Fruit fly (Drosophila melanogaster): Measurements from ENCODE around the gene CG32277.

The CG32277 gene

DNA sequence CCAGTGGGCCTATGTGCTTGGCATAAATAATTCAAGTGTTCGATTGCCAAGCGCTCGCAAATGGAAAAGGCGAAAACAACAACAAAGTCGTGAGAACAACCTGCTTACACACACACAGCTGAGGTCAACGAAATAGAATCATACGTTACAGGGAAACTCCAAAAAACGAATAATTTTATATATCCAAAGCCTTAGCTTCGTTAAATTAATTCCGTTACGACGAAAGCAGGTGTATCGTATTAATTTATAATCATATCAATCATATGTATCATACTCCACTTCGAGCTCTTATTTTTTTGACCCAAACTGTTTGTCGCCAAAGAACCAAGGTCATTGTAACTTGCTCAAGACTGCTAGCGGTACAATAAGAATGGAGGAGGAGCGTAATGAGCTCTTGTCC lies 25.8 kb downstream of the CG32277 start (continued):
- TF ChIP-seq kay (GFP tag; optimal IDR thresholded peaks at IDR 0.05) (peak; percentile 74), HHEX (GFP tag; optimal IDR thresholded peaks at IDR 0.05) (peak; percentile 89), prd (optimal IDR thresholded peaks at IDR 0.05) (no peak), prd (GFP tag; IDR thresholded peaks at IDR 0.05) (peak; percentile 94), Xrp1 (GFP tag; IDR thresholded peaks at IDR 0.05) (peak; percentile 96), fd64A (GFP tag; optimal IDR thresholded peaks at IDR 0.05) (peak; percentile 57), Sox102F (GFP tag; optimal IDR thresholded peaks at IDR 0.05) (peak; percentile 86), CG1024 (GFP tag; IDR thresholded peaks at IDR 0.05) (peak; percentile 56; the same call in 1 of the 2 replicates), sisA (GFP tag; IDR thresholded peaks at IDR 0.05) (peak; percentile 84), oc (tag; optimal IDR thresholded peaks at IDR 0.05) (no peak), da (GFP tag; optimal IDR thresholded peaks at IDR 0.05) (no peak)

DNA sequence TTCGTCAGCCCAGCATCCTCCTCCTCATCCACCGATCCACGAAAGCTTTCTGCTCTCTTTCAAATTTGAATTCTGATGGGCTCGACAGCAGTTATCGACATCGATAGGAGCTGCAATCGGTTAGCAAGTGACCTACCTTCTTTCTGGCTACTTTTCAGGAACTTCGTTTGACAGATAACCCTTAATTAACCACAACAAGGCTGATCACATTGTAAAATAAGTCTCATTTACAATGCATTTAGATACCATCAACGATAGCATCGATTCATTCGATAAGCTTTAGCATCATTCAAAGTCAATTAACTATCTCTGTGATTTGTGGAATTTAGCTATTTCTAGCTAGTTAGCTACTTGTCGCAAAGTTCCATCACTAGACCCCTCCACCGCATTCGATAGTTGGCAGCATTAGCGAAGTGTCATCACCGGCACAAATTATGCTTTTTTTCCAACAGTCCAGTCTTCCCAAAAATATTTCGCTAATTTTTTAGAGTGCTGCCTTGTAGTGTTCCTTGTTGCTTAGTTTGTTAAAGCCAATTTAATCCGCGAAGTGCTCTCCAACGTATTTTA lies 26.6 kb downstream of the CG32277 start, which contains the start of the genes MnM and Girdin:
Gene MnM, minus strand, starts transcription at position 51 of the 567 bp plus-strand sequence.
Gene Girdin, plus strand, starts transcription at position 401 of the 567 bp plus-strand sequence.
- TF ChIP-seq fru (optimal IDR thresholded peaks at IDR 0.05), result no peak
- TF ChIP-seq tin (GFP tag; optimal IDR thresholded peaks at IDR 0.05), result peak; percentile 69
- TF ChIP-seq al (GFP tag; IDR thresholded peaks at IDR 0.05), result peak; percentile 44; the same call in 1 of the 2 replicates
- TF ChIP-seq tx (GFP tag; optimal IDR thresholded peaks at IDR 0.05), result peak; percentile 74
- TF ChIP-seq CG31388 (GFP tag; optimal IDR thresholded peaks at IDR 0.05), result peak; percentile 17
- no peak for TF ChIP-seq CG11398 (GFP tag; optimal IDR thresholded peaks at IDR 0.05)
- TF ChIP-seq CTCF (GFP tag; optimal IDR thresholded peaks at IDR 0.05), result no peak
- TF ChIP-seq Fer2 (tag; optimal IDR thresholded peaks at IDR 0.05), result peak; percentile 24
- TF ChIP-seq Fer1 (GFP tag; optimal IDR thresholded peaks at IDR 0.05), result no peak
- peak; percentile 41 for TF ChIP-seq CG12104 (GFP tag; optimal IDR thresholded peaks at IDR 0.05)
- TF ChIP-seq gce (GFP tag; IDR thresholded peaks at IDR 0.05), result no peak
- TF ChIP-seq Awh (GFP tag; IDR thresholded peaks at IDR 0.05), result no peak
- no peak for TF ChIP-seq CG7839 (tag; optimal IDR thresholded peaks at IDR 0.05)
- TF ChIP-seq nmo (GFP tag; optimal IDR thresholded peaks at IDR 0.05), result peak; percentile 87
- peak; percentile 54 for TF ChIP-seq zen (tag; optimal IDR thresholded peaks at IDR 0.05)
- TF ChIP-seq tgo (GFP tag; IDR thresholded peaks at IDR 0.05), result peak; percentile 21; the same call in 1 of the 3 replicates
- peak; percentile 55 for TF ChIP-seq CG10267 (tag; optimal IDR thresholded peaks at IDR 0.05)
- 0 out of 2 replicates have a peak, but pooled peaks have one; percentile 8 for TF ChIP-seq H2.0 (GFP tag; IDR thresholded peaks at IDR 0.05)
- peak; percentile 75 for TF ChIP-seq maf-S (GFP tag; optimal IDR thresholded peaks at IDR 0.05)
- no peak for TF ChIP-seq wek (GFP tag; optimal IDR thresholded peaks at IDR 0.05)
- TF ChIP-seq CG7372 (GFP tag; IDR thresholded peaks at IDR 0.05), result 0 out of 2 replicates have a peak, but pooled peaks have one; percentile 11
- TF ChIP-seq slp2 (GFP tag; optimal IDR thresholded peaks at IDR 0.05), result peak; percentile 51
- no peak for TF ChIP-seq Nf-YB (GFP tag; optimal IDR thresholded peaks at IDR 0.05)
- no peak for TF ChIP-seq Usf (GFP tag; optimal IDR thresholded peaks at IDR 0.05)
- TF ChIP-seq crc (GFP tag; optimal IDR thresholded peaks at IDR 0.05), result peak; percentile 0
- TF ChIP-seq Dbx (GFP tag; IDR thresholded peaks at IDR 0.05), result peak; percentile 61
- peak; percentile 56 for TF ChIP-seq CG10209 (GFP tag; optimal IDR thresholded peaks at IDR 0.05)
- TF ChIP-seq Ssrp (tag; optimal IDR thresholded peaks at IDR 0.05), result peak; percentile 46
- TF ChIP-seq Med (GFP tag), result peak; percentile 94
- TF ChIP-seq cg (GFP tag; optimal IDR thresholded peaks at IDR 0.05), result no peak
- no peak for TF ChIP-seq CG17328 (GFP tag; IDR thresholded peaks at IDR 0.05)
- TF ChIP-seq nom (GFP tag; optimal IDR thresholded peaks at IDR 0.05), result no peak
- peak; percentile 55 for TF ChIP-seq CG10462 (GFP tag; optimal IDR thresholded peaks at IDR 0.05)
- peak; percentile 75 for TF ChIP-seq CG12391 (tag; optimal IDR thresholded peaks at IDR 0.05)
- TF ChIP-seq CG15269 (tag; optimal IDR thresholded peaks at IDR 0.05), result no peak
- TF ChIP-seq CG14050 (GFP tag; IDR thresholded peaks at IDR 0.05), result no peak
- TF ChIP-seq Kr (GFP tag; optimal IDR thresholded peaks at IDR 0.05), result no peak
- peak; percentile 73 for TF ChIP-seq Dip3 (GFP tag; optimal IDR thresholded peaks at IDR 0.05)
- no peak for TF ChIP-seq Spps (tag; optimal IDR thresholded peaks at IDR 0.05)
- TF ChIP-seq sna (GFP tag; IDR thresholded peaks at IDR 0.05; ENCODE audit: partially characterized antibody), result peak; percentile 88

All from whole organism, embryonic.